Fruit fly (Drosophila melanogaster): ENCODE results near the gene REPTOR-BP.

The REPTOR-BP gene

dm6 chr2L:10232152-10232816 is 31.6 kb upstream of the REPTOR-BP start, which contains the start of gene eEF1delta:
Gene eEF1delta (plus strand): TSS chr2L:10232507.
- no peak for TF ChIP-seq Myc (optimal IDR thresholded peaks at IDR 0.05)
- no peak for TF ChIP-seq h (optimal IDR thresholded peaks at IDR 0.05)
- no peak for TF ChIP-seq ttk (optimal IDR thresholded peaks at IDR 0.05)
- TF ChIP-seq insv (optimal IDR thresholded peaks at IDR 0.05): no peak
- no peak for TF ChIP-seq Sin3A (optimal IDR thresholded peaks at IDR 0.05)
- TF ChIP-seq psq (optimal IDR thresholded peaks at IDR 0.05): no peak

dm6 chr2L:10232827-10233226 is 31.1 kb upstream of the REPTOR-BP start:
- no peak for TF ChIP-seq insv (optimal IDR thresholded peaks at IDR 0.05)
- no peak for TF ChIP-seq Sin3A (optimal IDR thresholded peaks at IDR 0.05)
- no peak for TF ChIP-seq h (optimal IDR thresholded peaks at IDR 0.05)
- no peak for TF ChIP-seq Myc (optimal IDR thresholded peaks at IDR 0.05)
- TF ChIP-seq psq (optimal IDR thresholded peaks at IDR 0.05): no peak
- TF ChIP-seq ttk (optimal IDR thresholded peaks at IDR 0.05): no peak

- TF ChIP-seq h (optimal IDR thresholded peaks at IDR 0.05): no peak
- TF ChIP-seq ttk (optimal IDR thresholded peaks at IDR 0.05): no peak
Measured at dm6 chr2L:10237725-10238446, 26.0 kb upstream of the REPTOR-BP start, which contains the start of gene mthl15. Gene mthl15 (minus strand): TSS chr2L:10238317.

dm6 chr2L:10238726-10239652 is 24.9 kb upstream of the REPTOR-BP start, which contains the start of gene me31B:
Gene me31B (plus strand): TSS chr2L:10239341.
- no peak for TF ChIP-seq ttk (optimal IDR thresholded peaks at IDR 0.05)
- no peak for TF ChIP-seq Myc (optimal IDR thresholded peaks at IDR 0.05)
- no peak for TF ChIP-seq psq (optimal IDR thresholded peaks at IDR 0.05)

dm6 chr2L:10246785-10247190 is 17.1 kb upstream of the REPTOR-BP start, which contains the start of gene chico:
Gene chico (minus strand): TSS chr2L:10247078.
- TF ChIP-seq Sin3A (optimal IDR thresholded peaks at IDR 0.05): no peak
- no peak for TF ChIP-seq insv (optimal IDR thresholded peaks at IDR 0.05)
- TF ChIP-seq ttk (optimal IDR thresholded peaks at IDR 0.05): no peak
- no peak for TF ChIP-seq psq (optimal IDR thresholded peaks at IDR 0.05)

- TF ChIP-seq insv (optimal IDR thresholded peaks at IDR 0.05) (no peak), Myc (optimal IDR thresholded peaks at IDR 0.05) (no peak), ttk (optimal IDR thresholded peaks at IDR 0.05) (no peak), psq (optimal IDR thresholded peaks at IDR 0.05) (no peak), Sin3A (optimal IDR thresholded peaks at IDR 0.05) (no peak), h (optimal IDR thresholded peaks at IDR 0.05) (no peak)
Measured at dm6 chr2L:10249655-10250202, 14.2 kb upstream of the REPTOR-BP start.

dm6 chr2L:10250441-10250847 is 13.5 kb upstream of the REPTOR-BP start, which contains the start of the genes bsk and CG31717:
Gene bsk (minus strand): TSS chr2L:10250501.
Gene CG31717 (plus strand): TSS chr2L:10250737.
- TF ChIP-seq Myc (optimal IDR thresholded peaks at IDR 0.05) (no peak), insv (optimal IDR thresholded peaks at IDR 0.05) (no peak)

dm6 chr2L:10251592-10251991 is 12.3 kb upstream of the REPTOR-BP start, which contains the start of gene Ror:
Gene Ror (plus strand): TSS chr2L:10251843.
- TF ChIP-seq Sin3A (optimal IDR thresholded peaks at IDR 0.05): no peak
- TF ChIP-seq ttk (optimal IDR thresholded peaks at IDR 0.05): no peak
- TF ChIP-seq insv (optimal IDR thresholded peaks at IDR 0.05): no peak
- TF ChIP-seq h (optimal IDR thresholded peaks at IDR 0.05): no peak

dm6 chr2L:10255725-10256158 is 8.2 kb upstream of the REPTOR-BP start, which contains the start of gene CG5676:
Gene CG5676 (minus strand): TSS chr2L:10255891.
- TF ChIP-seq psq (optimal IDR thresholded peaks at IDR 0.05) (no peak), Sin3A (optimal IDR thresholded peaks at IDR 0.05) (no peak), ttk (optimal IDR thresholded peaks at IDR 0.05) (no peak), insv (optimal IDR thresholded peaks at IDR 0.05) (no peak), Myc (optimal IDR thresholded peaks at IDR 0.05) (no peak), h (optimal IDR thresholded peaks at IDR 0.05) (no peak)

dm6 chr2L:10259960-10260749 is 3.8 kb upstream of the REPTOR-BP start:
- TF ChIP-seq psq (optimal IDR thresholded peaks at IDR 0.05): no peak
- no peak for TF ChIP-seq Sin3A (optimal IDR thresholded peaks at IDR 0.05)
- no peak for TF ChIP-seq h (optimal IDR thresholded peaks at IDR 0.05)
- no peak for TF ChIP-seq insv (optimal IDR thresholded peaks at IDR 0.05)
- TF ChIP-seq Myc (optimal IDR thresholded peaks at IDR 0.05): no peak
- no peak for TF ChIP-seq ttk (optimal IDR thresholded peaks at IDR 0.05)

Data from Kc167 (cell line).